Fruit fly (Drosophila melanogaster) whole organism, embryonic: ENCODE measurements around the gene CG31776.

Experiments used
- Blimp-1 ChIP-seq: fragments of 200-800 bp; sonication (Bioruptor generic); optimal IDR thresholded peaks from 3 replicates; lab custom pipeline; 2018; ENCODE audit warnings: missing biosample characterization, missing genetic modification characterization, mild to moderate bottlenecking, moderate library complexity, missing genetic modification reagents
- BtbVII ChIP-seq: fragments of 200-800 bp; sonication (Bioruptor generic); optimal IDR thresholded peaks from 3 replicates; lab custom pipeline; 2017; ENCODE audit warnings: missing biosample characterization, mild to moderate bottlenecking, missing genetic modification characterization
- CG10267 ChIP-seq: fragments of 200-800 bp; sonication (Bioruptor generic); optimal IDR thresholded peaks from 2 replicates; lab custom pipeline; 2018; ENCODE audit warnings: missing biosample characterization, mild to moderate bottlenecking, missing genetic modification characterization, moderate library complexity
- CG10462 ChIP-seq: fragments of 200-800 bp; sonication (Bioruptor generic); optimal IDR thresholded peaks from 2 replicates; lab custom pipeline; 2016; ENCODE audit warnings: missing biosample characterization, missing genetic modification characterization
- CG10654 ChIP-seq: fragments of 200-800 bp; sonication (Bioruptor generic); optimal IDR thresholded peaks from 2 replicates; lab custom pipeline; 2016; ENCODE audit warnings: missing biosample characterization, missing genetic modification characterization
- CG11247 ChIP-seq: fragments of 200-800 bp; sonication (Bioruptor generic); IDR thresholded peaks from 2 replicates; pipeline ENCODE4 v1.3.6; 2022; ENCODE audit warnings: missing biosample characterization, missing genetic modification characterization
- CG11456 ChIP-seq: fragments of 200-800 bp; sonication (Bioruptor generic); IDR thresholded peaks from 3 replicates; pipeline ENCODE4 v1.3.6; 2022; ENCODE audit warnings: missing biosample characterization, missing genetic modification characterization
- CG1233 ChIP-seq: fragments of 200-800 bp; sonication (Bioruptor generic); optimal IDR thresholded peaks from 4 replicates; lab custom pipeline; 2018; ENCODE audit warnings: missing biosample characterization, mild to moderate bottlenecking, missing genetic modification characterization
- CG13424 ChIP-seq: fragments of 200-800 bp; sonication (Bioruptor generic); optimal IDR thresholded peaks from 2 replicates; lab custom pipeline; 2019; ENCODE audit warnings: missing biosample characterization, mild to moderate bottlenecking, missing genetic modification characterization, moderate library complexity
- CG14014 ChIP-seq: fragments of 200-800 bp; sonication (Bioruptor generic); IDR thresholded peaks from 2 replicates; pipeline ENCODE4 v1.3.6; 2022; ENCODE audit warnings: missing biosample characterization, missing genetic modification characterization
- CG1603 ChIP-seq: fragments of 200-800 bp; sonication (Bioruptor generic); optimal IDR thresholded peaks from 2 replicates; lab custom pipeline; 2019; ENCODE audit warnings: missing biosample characterization, mild to moderate bottlenecking, missing genetic modification characterization, moderate library complexity
- CG16779 ChIP-seq: fragments of 200-800 bp; sonication (Bioruptor generic); IDR thresholded peaks from 2 replicates; pipeline ENCODE4 v1.3.6; 2022; ENCODE audit warnings: missing biosample characterization, missing genetic modification characterization
- CG17328 ChIP-seq: fragments of 200-800 bp; sonication (Bioruptor generic); IDR thresholded peaks from 2 replicates; pipeline ENCODE4 v1.3.6; 2022; ENCODE audit warnings: missing biosample characterization, missing genetic modification characterization
- CG2129 ChIP-seq: fragments of 200-800 bp; sonication (Bioruptor generic); IDR thresholded peaks from 2 replicates; pipeline ENCODE4 v1.3.6; 2022; ENCODE audit warnings: missing biosample characterization, missing genetic modification characterization; ENCODE audit not compliant: partially characterized antibody
- CG2712 ChIP-seq: fragments of 200-800 bp; optimal IDR thresholded peaks from 3 replicates; lab custom pipeline; 2019; ENCODE audit warnings: missing biosample characterization, mild to moderate bottlenecking, missing genetic modification characterization, moderate library complexity
- CG3065 ChIP-seq: fragments of 200-800 bp; sonication (Bioruptor generic); optimal IDR thresholded peaks from 2 replicates; lab custom pipeline; 2016; ENCODE audit warnings: missing biosample characterization, missing genetic modification characterization
- CG3407 ChIP-seq: fragments of 200-800 bp; sonication (Bioruptor generic); optimal IDR thresholded peaks from 2 replicates; lab custom pipeline; 2018; ENCODE audit warnings: missing biosample characterization, mild to moderate bottlenecking, missing genetic modification characterization
- CG3995 ChIP-seq: fragments of 200-800 bp; sonication (Bioruptor generic); optimal IDR thresholded peaks from 3 replicates; lab custom pipeline; 2016; ENCODE audit warnings: missing biosample characterization, missing genetic modification characterization
- CG8388 ChIP-seq: fragments of 200-800 bp; sonication (Bioruptor generic); optimal IDR thresholded peaks from 2 replicates; lab custom pipeline; 2019; ENCODE audit warnings: missing biosample characterization, mild to moderate bottlenecking, missing genetic modification characterization, moderate library complexity
- CoRest ChIP-seq: fragments of 200-800 bp; sonication (Bioruptor generic); optimal IDR thresholded peaks from 3 replicates; lab custom pipeline; 2018; ENCODE audit warnings: missing biosample characterization, mild to moderate bottlenecking, missing genetic modification characterization, moderate library complexity
- Dip2 ChIP-seq: fragments of 200-800 bp; sonication (Bioruptor generic); IDR thresholded peaks from 2 replicates; pipeline ENCODE4 v1.3.6; 2022; ENCODE audit warnings: missing biosample characterization, missing genetic modification characterization
- Dp ChIP-seq: fragments of 200-800 bp; sonication (Bioruptor generic); optimal IDR thresholded peaks from 2 replicates; lab custom pipeline; 2018; ENCODE audit warnings: missing biosample characterization, mild to moderate bottlenecking, missing genetic modification characterization, moderate library complexity
- Drgx ChIP-seq: fragments of 200-800 bp; sonication (Bioruptor generic); IDR thresholded peaks from 2 replicates; pipeline ENCODE4 v1.3.6; 2022; ENCODE audit warnings: missing biosample characterization, missing genetic modification characterization
- Max ChIP-seq: fragments of 200-800 bp; sonication (Bioruptor generic); optimal IDR thresholded peaks from 2 replicates; lab custom pipeline; 2016; ENCODE audit warnings: missing biosample characterization, mild to moderate bottlenecking, missing genetic modification characterization
- Oli ChIP-seq: fragments of 200-800 bp; sonication (Bioruptor generic); optimal IDR thresholded peaks from 2 replicates; lab custom pipeline; 2018; ENCODE audit warnings: missing biosample characterization, mild to moderate bottlenecking, missing genetic modification characterization, moderate library complexity
- Ptx1 ChIP-seq: fragments of 200-800 bp; sonication (Bioruptor generic); IDR thresholded peaks from 2 replicates; pipeline ENCODE4 v1.3.6; 2022; ENCODE audit warnings: missing biosample characterization, missing genetic modification characterization
- Sox102F ChIP-seq: fragments of 200-800 bp; sonication (Bioruptor generic); optimal IDR thresholded peaks from 2 replicates; lab custom pipeline; 2018; ENCODE audit warnings: missing biosample characterization, mild to moderate bottlenecking, missing genetic modification characterization, moderate library complexity
- Xrp1 ChIP-seq: fragments of 200-800 bp; sonication (Bioruptor generic); IDR thresholded peaks from 2 replicates; pipeline ENCODE4 v1.3.6; 2022; ENCODE audit warnings: missing biosample characterization, missing genetic modification characterization
- ase ChIP-seq: fragments of 200-800 bp; sonication (Bioruptor generic); IDR thresholded peaks from 3 replicates; pipeline ENCODE4 v1.3.6; 2022; ENCODE audit warnings: missing biosample characterization, missing genetic modification characterization
- ato ChIP-seq: fragments of 200-800 bp; sonication (Bioruptor generic); IDR thresholded peaks from 2 replicates; pipeline ENCODE4 v1.3.6; 2022; ENCODE audit warnings: missing biosample characterization, missing genetic modification characterization; ENCODE audit not compliant: partially characterized antibody
- bcd ChIP-seq: fragments of 200-800 bp; sonication (Bioruptor generic); optimal IDR thresholded peaks from 2 replicates; lab custom pipeline; 2017; ENCODE audit warnings: missing biosample characterization, mild to moderate bottlenecking, missing genetic modification characterization
- ci ChIP-seq: fragments of 200-800 bp; sonication (Bioruptor generic); IDR thresholded peaks from 3 replicates; pipeline ENCODE4 v1.3.6; 2022; ENCODE audit warnings: missing biosample characterization, missing genetic modification characterization
- crol ChIP-seq: fragments of 200-800 bp; sonication (Bioruptor generic); IDR thresholded peaks from 2 replicates; pipeline ENCODE4 v1.3.6; 2022; ENCODE audit warnings: missing biosample characterization, missing genetic modification characterization
- dmrt11E ChIP-seq: fragments of 200-800 bp; sonication (Bioruptor generic); optimal IDR thresholded peaks from 3 replicates; lab custom pipeline; 2018; ENCODE audit warnings: missing biosample characterization, mild to moderate bottlenecking, missing genetic modification characterization, moderate library complexity
- ewg ChIP-seq: fragments of 200-800 bp; sonication (Bioruptor generic); optimal IDR thresholded peaks from 3 replicates; lab custom pipeline; 2017; ENCODE audit warnings: mild to moderate bottlenecking, missing biosample characterization, missing genetic modification reagents, missing genetic modification characterization
- fd96Cb ChIP-seq: fragments of 200-800 bp; sonication (Bioruptor generic); optimal IDR thresholded peaks from 2 replicates; lab custom pipeline; 2018; ENCODE audit warnings: missing biosample characterization, mild to moderate bottlenecking, missing genetic modification characterization, moderate library complexity
- gem ChIP-seq: fragments of 200-800 bp; sonication (Bioruptor generic); optimal IDR thresholded peaks from 2 replicates; lab custom pipeline; 2019; ENCODE audit warnings: missing biosample characterization, mild to moderate bottlenecking, missing genetic modification characterization, moderate library complexity
- nmo ChIP-seq: fragments of 200-800 bp; sonication (Bioruptor generic); optimal IDR thresholded peaks from 2 replicates; lab custom pipeline; 2018; ENCODE audit warnings: missing biosample characterization, mild to moderate bottlenecking, missing genetic modification characterization, moderate library complexity
- prd ChIP-seq, 3 experiments: fragments of >200 bp in 2 of 3; fragments of 200-800 bp in 1 of 3; sonication (Bioruptor generic) in 1 of 3; optimal IDR thresholded peaks in 2 of 3; IDR thresholded peaks in 1 of 3; 2 replicates in 2 of 3; 3 replicates in 1 of 3; pipeline versions ENCODE4 v1.3.6 to Lab custom; 2017 to 2022; ENCODE audit warnings: missing biosample characterization in 1 of 3, missing genetic modification characterization in 1 of 3
- slou ChIP-seq: fragments of 200-800 bp; sonication (Bioruptor generic); optimal IDR thresholded peaks from 3 replicates; lab custom pipeline; 2016; ENCODE audit warnings: missing biosample characterization, missing genetic modification characterization
- sna ChIP-seq: fragments of 200-800 bp; sonication (Bioruptor generic); IDR thresholded peaks from 2 replicates; pipeline ENCODE4 v1.3.6; 2022; ENCODE audit warnings: missing biosample characterization, missing genetic modification characterization; ENCODE audit not compliant: partially characterized antibody
- so ChIP-seq: fragments of 200-800 bp; sonication (Bioruptor generic); IDR thresholded peaks from 3 replicates; pipeline ENCODE4 v1.3.6; 2022; ENCODE audit warnings: missing biosample characterization, missing genetic modification characterization
- trem ChIP-seq: fragments of 200-800 bp; optimal IDR thresholded peaks from 3 replicates; lab custom pipeline; 2019; ENCODE audit warnings: missing biosample characterization, mild to moderate bottlenecking, missing genetic modification characterization, moderate library complexity
- twi ChIP-seq: fragments of 200-800 bp; optimal IDR thresholded peaks from 2 replicates; lab custom pipeline; 2019; ENCODE audit warnings: missing biosample characterization, mild to moderate bottlenecking, missing genetic modification characterization, moderate library complexity
- vvl ChIP-seq: fragments of 200-800 bp; sonication (Bioruptor generic); IDR thresholded peaks from 2 replicates; pipeline ENCODE4 v1.3.6; 2022; ENCODE audit warnings: missing biosample characterization, missing genetic modification characterization
- zen ChIP-seq: fragments of 200-800 bp; sonication (Bioruptor generic); optimal IDR thresholded peaks from 3 replicates; lab custom pipeline; 2018; ENCODE audit warnings: missing biosample characterization, mild to moderate bottlenecking, missing genetic modification characterization, moderate library complexity

CG31776 gene

DNA sequence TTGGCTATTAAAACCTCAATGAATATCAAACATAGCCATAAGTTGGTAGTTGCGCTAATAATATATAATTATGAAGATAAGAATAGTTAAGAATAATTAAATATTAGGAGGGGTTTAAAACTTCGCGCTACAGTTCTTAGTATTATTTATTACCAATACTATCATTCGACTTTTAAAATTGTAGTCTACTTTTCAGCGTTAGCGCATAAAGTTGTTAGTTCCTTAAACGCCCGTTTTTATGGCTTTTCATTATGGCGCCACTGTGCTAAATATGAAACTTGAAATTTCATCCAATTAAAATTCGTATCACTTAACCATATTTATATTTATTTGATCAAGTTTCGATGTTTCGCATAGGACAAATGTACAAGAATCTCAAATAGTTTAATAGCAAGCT, 10.5 kb downstream of the CG31776 start (continued):
- TF ChIP-seq CG10267 (tag; lab: Kevin White, UChicago) (peak; percentile 82), CG1603 (tag; lab: Kevin White, UChicago) (peak; percentile 2), trem (peak; percentile 35), Dp (peak; percentile 49), zen (tag; lab: Kevin White, UChicago) (peak; percentile 18), CG1233 (peak; percentile 8), CG2712 (tag; lab: Kevin White, UChicago) (peak; percentile 28), ato (GFP tag; lab: Robert Waterston, UW) (no peak)

DNA sequence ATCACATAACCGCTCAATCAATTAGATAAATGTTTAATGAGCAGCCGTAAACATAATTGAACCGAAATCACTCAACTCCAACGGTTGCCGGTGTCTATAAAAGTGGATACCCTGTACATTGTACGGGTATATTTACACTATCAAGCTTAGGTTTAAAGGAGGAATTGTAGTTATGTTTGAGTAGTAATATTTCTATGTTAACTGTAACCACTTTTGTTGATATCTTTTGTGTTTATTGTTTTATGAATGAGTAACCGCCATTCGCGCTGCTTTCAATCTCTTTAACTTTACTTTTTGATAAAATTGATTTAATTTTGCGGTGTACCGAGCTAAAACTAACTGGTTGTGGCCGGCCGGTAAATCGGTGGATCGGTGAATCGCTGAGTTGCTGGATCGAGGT, 12.1 kb downstream of the CG31776 start:
- no peak for TF ChIP-seq CG3407 (GFP tag; lab: Kevin White, UChicago)
- TF ChIP-seq CG17328 (GFP tag; lab: Robert Waterston, UW) = no peak
- no peak for TF ChIP-seq Max (GFP tag; lab: Kevin White, UChicago)
- TF ChIP-seq twi (tag; lab: Kevin White, UChicago) = no peak
- no peak for TF ChIP-seq slou (GFP tag; lab: Kevin White, UChicago)
- no peak for TF ChIP-seq BtbVII (GFP tag; lab: Kevin White, UChicago)
- no peak for TF ChIP-seq CG3995 (GFP tag; lab: Kevin White, UChicago)
- TF ChIP-seq Drgx (GFP tag; lab: Robert Waterston, UW) = peak; percentile 80

DNA sequence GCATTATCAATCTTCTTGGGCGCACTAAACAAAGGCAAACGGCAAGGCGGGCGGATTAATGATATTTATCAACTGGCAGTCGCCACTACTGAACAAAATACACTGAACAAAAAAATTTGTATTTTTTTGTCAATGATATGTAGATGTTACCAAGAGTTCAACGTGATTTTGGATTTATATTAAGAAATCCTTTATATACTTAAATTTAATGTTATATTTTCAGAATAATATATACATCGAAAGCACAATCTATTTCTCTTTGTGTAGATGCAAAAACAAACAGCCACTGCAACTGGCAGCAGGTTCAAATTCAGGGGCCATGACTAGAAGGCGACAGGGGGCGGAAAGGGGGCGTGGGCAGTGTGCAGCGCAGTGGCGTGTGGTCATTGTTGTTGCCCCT, 12.7 kb downstream of the CG31776 start:
- TF ChIP-seq CG14014 (GFP tag; lab: Robert Waterston, UW) (no peak), so (GFP tag; lab: Robert Waterston, UW) (no peak), CG8388 (peak; percentile 4), CG11247 (GFP tag; lab: Robert Waterston, UW) (no peak), trem (peak; percentile 10), gem (peak; percentile 55), Oli (tag; lab: Kevin White, UChicago) (peak; percentile 26), ci (GFP tag; lab: Robert Waterston, UW) (0 out of 3 replicates have a peak, but pooled peaks have one; percentile 30), ase (GFP tag; lab: Robert Waterston, UW) (0 out of 3 replicates have a peak, but pooled peaks have one; percentile 32), CG13424 (peak; percentile 22), CG16779 (GFP tag; lab: Robert Waterston, UW) (no peak), zen (tag; lab: Kevin White, UChicago) (peak; percentile 23), dmrt11E (tag; lab: Kevin White, UChicago) (peak; percentile 42), CG2129 (no peak), Sox102F (GFP tag; lab: Kevin White, UChicago) (peak; percentile 47), bcd (GFP tag; lab: Kevin White, UChicago) (peak; percentile 0), fd96Cb (tag; lab: Kevin White, UChicago) (peak; percentile 32), CG10654 (no peak), sna (GFP tag; lab: Robert Waterston, UW) (no peak), CG3065 (GFP tag; lab: Kevin White, UChicago) (no peak), crol (0 out of 2 replicates have a peak, but pooled peaks have one; percentile 16), prd (optimal IDR thresholded peaks at IDR 0.05; lab: Kevin White, UChicago) (no peak), prd (GFP tag; IDR thresholded peaks at IDR 0.05; lab: Robert Waterston, UW) (peak; percentile 39; the same call in 1 of the 3 replicates), CG10267 (tag; lab: Kevin White, UChicago) (peak; percentile 16), vvl (peak; percentile 45; the same call in 1 of the 2 replicates), Ptx1 (peak; percentile 41; the same call in 1 of the 2 replicates), Xrp1 (GFP tag; lab: Robert Waterston, UW) (peak; percentile 35; the same call in 1 of the 2 replicates), CG11456 (GFP tag; lab: Robert Waterston, UW) (0 out of 3 replicates have a peak, but pooled peaks have one; percentile 15), Dip2 (GFP tag; lab: Robert Waterston, UW) (no peak), nmo (peak; percentile 30), CoRest (peak; percentile 10), ewg (peak; percentile 3), Drgx (GFP tag; lab: Robert Waterston, UW) (peak; percentile 91), CG10462 (no peak), Blimp-1 (GFP tag; lab: Kevin White, UChicago) (peak; percentile 32)
